Worm (Caenorhabditis elegans): ENCODE results near the gene T19C9.8.

ce11 chrV:17236345-17236744 is 2.6 kb upstream of the T19C9.8 start, which contains the start of gene T19C9.10:
- TF ChIP-seq ama-1 (optimal IDR thresholded peaks at IDR 0.05): no peak
- no peak for TF ChIP-seq B0310.2 (tag; optimal IDR thresholded peaks at IDR 0.05)
- no peak for TF ChIP-seq hmbx-1 (tag; optimal IDR thresholded peaks at IDR 0.05)
- TF ChIP-seq tra-4 (tag; optimal IDR thresholded peaks at IDR 0.05): no peak
- TF ChIP-seq pes-1 (GFP tag; IDR thresholded peaks at IDR 0.05): no peak
- TF ChIP-seq flt-1 (GFP tag; IDR thresholded peaks at IDR 0.05): no peak
- no peak for TF ChIP-seq hnd-1 (tag; optimal IDR thresholded peaks at IDR 0.05)
- no peak for TF ChIP-seq aly-1 (tag; optimal IDR thresholded peaks at IDR 0.05)
- no peak for TF ChIP-seq tbx-37 (GFP tag; conservative IDR thresholded peaks at IDR 0.05)

Data from whole organism, early embryonic.